Worm (Caenorhabditis elegans): ENCODE results near the gene fnip-2.
"Not testable (repeated sequence)": the region's sequence is repeated elsewhere in the genome, so short reads cannot be mapped to it uniquely, and the experiment has no call there.

DNA sequence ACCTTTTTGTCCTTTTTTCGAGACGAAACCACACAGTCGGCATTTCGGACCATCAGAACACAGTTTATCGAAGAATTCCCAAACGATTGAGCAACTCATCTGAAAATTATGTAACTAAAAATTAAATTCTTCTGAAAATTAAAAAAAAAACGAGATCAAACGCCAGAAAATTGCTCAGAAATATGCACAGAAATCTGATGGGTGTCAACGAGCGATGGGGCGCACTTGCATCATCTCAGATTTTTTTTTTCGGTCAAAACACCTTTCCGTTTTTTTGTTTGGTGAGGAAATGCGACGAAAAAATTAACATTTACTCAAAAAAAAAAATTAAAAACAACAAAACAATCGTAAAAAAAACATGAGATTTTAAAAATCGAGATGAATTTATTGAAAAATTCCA, 5.9 kb upstream of the fnip-2 start, which contains the start of gene T04C4.3:
- TF ChIP-seq pat-9 (tag; optimal IDR thresholded peaks at IDR 0.05); ama-1 (optimal IDR thresholded peaks at IDR 0.05); elt-2 (tag; optimal IDR thresholded peaks at IDR 0.05); rnt-1 (tag; optimal IDR thresholded peaks at IDR 0.05); pag-3 (tag; optimal IDR thresholded peaks at IDR 0.05; ENCODE audit: borderline replicate concordance); odd-2 (tag; optimal IDR thresholded peaks at IDR 0.05); pha-4 (tag; optimal IDR thresholded peaks at IDR 0.05); lim-6 (tag; optimal IDR thresholded peaks at IDR 0.05); ceh-48 (tag; optimal IDR thresholded peaks at IDR 0.05); ets-4 (tag; optimal IDR thresholded peaks at IDR 0.05); tbx-7 (tag; optimal IDR thresholded peaks at IDR 0.05); nhr-11 (tag; optimal IDR thresholded peaks at IDR 0.05): not testable (repeated sequence)

Measured in whole organism, late embryonic.